Worm (Caenorhabditis elegans): ENCODE measurements around the gene F10E9.5.

Gene F10E9.5

ce11 chrIII:8279567-8279966 is 27.8 kb upstream of the F10E9.5 start:
- TF ChIP-seq D1046.2 (GFP tag; IDR thresholded peaks at IDR 0.05), result no peak
- TF ChIP-seq mxl-3 (GFP tag; optimal IDR thresholded peaks at IDR 0.05), result no peak
- TF ChIP-seq ceh-32 (tag; optimal IDR thresholded peaks at IDR 0.05; ENCODE audit: poor library complexity), result no peak
- TF ChIP-seq T26A8.4 (GFP tag; IDR thresholded peaks at IDR 0.05), result no peak
- TF ChIP-seq F26F4.8 (GFP tag; conservative IDR thresholded peaks at IDR 0.05), result no peak
- TF ChIP-seq hlh-30 (tag; optimal IDR thresholded peaks at IDR 0.05; ENCODE audit: insufficient read depth), result no peak
- TF ChIP-seq lim-7 (GFP tag; IDR thresholded peaks at IDR 0.05), result no peak
- no peak for TF ChIP-seq unc-130 (GFP tag; optimal IDR thresholded peaks at IDR 0.05)
- TF ChIP-seq nhr-76 (tag; optimal IDR thresholded peaks at IDR 0.05), result no peak
- TF ChIP-seq tag-97 (GFP tag; IDR thresholded peaks at IDR 0.05), result no peak
- TF ChIP-seq R02D3.7 (tag; optimal IDR thresholded peaks at IDR 0.05), result no peak
- no peak for TF ChIP-seq ceh-20 (GFP tag; IDR thresholded peaks at IDR 0.05)
- TF ChIP-seq rbr-2 (tag; optimal IDR thresholded peaks at IDR 0.05), result no peak
- no peak for TF ChIP-seq skn-1 (tag; optimal IDR thresholded peaks at IDR 0.05)
- TF ChIP-seq pqm-1 (tag; optimal IDR thresholded peaks at IDR 0.05), result no peak
- no peak for TF ChIP-seq madf-9 (GFP tag; conservative IDR thresholded peaks at IDR 0.05)

- TF ChIP-seq lin-1 (GFP tag; IDR thresholded peaks at IDR 0.05), result no peak
- no peak for TF ChIP-seq lir-3 (tag; optimal IDR thresholded peaks at IDR 0.05)
- TF ChIP-seq aha-1 (tag), result peak; percentile 99
- TF ChIP-seq unc-62 (GFP tag; optimal IDR thresholded peaks at IDR 0.05 in 1 of 2), result peak in 1 of 2 experiments; percentile 94
- TF ChIP-seq unc-62 (tag; optimal IDR thresholded peaks at IDR 0.05), result no peak
These were observed 27.0 kb upstream of the F10E9.5 start for ce11 chrIII:8280352-8280751.

- TF ChIP-seq F49E8.2 (tag; optimal IDR thresholded peaks at IDR 0.05; ENCODE audit: borderline replicate concordance) (no peak), Y5F2A.4 (GFP tag; optimal IDR thresholded peaks at IDR 0.05) (no peak), fos-1 (tag; optimal IDR thresholded peaks at IDR 0.05) (no peak), Y75B8A.6 (GFP tag; IDR thresholded peaks at IDR 0.05) (no peak), F44E2.7 (GFP tag; IDR thresholded peaks at IDR 0.05) (no peak), nhr-102 (tag; optimal IDR thresholded peaks at IDR 0.05) (no peak), unc-62 (GFP tag; optimal IDR thresholded peaks at IDR 0.05 in 1 of 2) (peak in 1 of 2 experiments; percentile 92), unc-62 (tag; optimal IDR thresholded peaks at IDR 0.05) (no peak), duxl-1 (tag; optimal IDR thresholded peaks at IDR 0.05; ENCODE audit: poor library complexity) (no peak)
These were observed 26.1 kb upstream of the F10E9.5 start for ce11 chrIII:8281310-8281709.

ce11 chrIII:8283525-8283924 is 23.9 kb upstream of the F10E9.5 start:
- TF ChIP-seq fos-1 (tag; optimal IDR thresholded peaks at IDR 0.05), result no peak
- TF ChIP-seq nhr-77 (tag; optimal IDR thresholded peaks at IDR 0.05), result no peak
- TF ChIP-seq pha-4 (GFP tag; IDR thresholded peaks at IDR 0.05), result no peak
- TF ChIP-seq pha-4 (tag; optimal IDR thresholded peaks at IDR 0.05), result no peak
- no peak for TF ChIP-seq fkh-10 (GFP tag; optimal IDR thresholded peaks at IDR 0.05)
- no peak for TF ChIP-seq R02D3.7 (tag; optimal IDR thresholded peaks at IDR 0.05)
- no peak for TF ChIP-seq ceh-28 (tag; optimal IDR thresholded peaks at IDR 0.05)
- TF ChIP-seq lsy-2 (tag; optimal IDR thresholded peaks at IDR 0.05), result no peak
- no peak for TF ChIP-seq set-16 (GFP tag; IDR thresholded peaks at IDR 0.05)
- no peak for TF ChIP-seq daf-16 (GFP tag; optimal IDR thresholded peaks at IDR 0.05)
- TF ChIP-seq daf-16 (tag; optimal IDR thresholded peaks at IDR 0.05), result no peak
- TF ChIP-seq ceh-20 (GFP tag; IDR thresholded peaks at IDR 0.05), result no peak
- TF ChIP-seq lin-13 (GFP tag; optimal IDR thresholded peaks at IDR 0.05), result no peak
